Worm (Caenorhabditis elegans) whole organism, mixed stage, embryonic: ENCODE results near the gene srw-16.

Experiments used
- pha-4 ChIP-seq: fragments of 150-350 bp; optimal IDR thresholded peaks from 2 replicates; lab custom pipeline; 2018; ENCODE audit warnings: missing biosample characterization, missing genetic modification reagents, missing genetic modification characterization
- sem-2 ChIP-seq: fragments of 200-800 bp; sonication (Bioruptor generic); optimal IDR thresholded peaks from 2 replicates; lab custom pipeline; 2018; ENCODE audit warnings: mild to moderate bottlenecking, missing genetic modification characterization, missing compliant biosample characterization

DNA sequence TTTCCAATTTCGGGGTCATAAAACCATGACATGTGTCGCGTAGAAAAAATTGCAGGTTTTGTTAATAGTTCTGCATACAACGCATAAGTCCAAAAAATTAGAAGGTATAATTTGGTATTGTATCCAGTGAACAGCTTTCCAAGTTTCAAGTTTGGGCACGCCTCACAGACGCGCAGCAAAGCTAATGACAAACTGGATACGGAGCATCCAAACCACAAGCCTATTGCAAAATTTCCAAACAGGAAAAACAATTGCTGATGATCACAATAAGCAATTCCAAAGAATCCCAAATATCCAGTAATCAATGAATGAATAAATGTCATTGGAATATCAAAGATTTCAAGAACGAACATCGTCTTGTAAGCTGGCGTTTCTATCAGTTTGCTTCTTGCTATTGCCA, 38.9 kb upstream of the srw-16 start:
- no peak for TF ChIP-seq sem-2 (GFP tag; lab: Kevin White, UChicago)
- no peak for TF ChIP-seq pha-4 (tag; lab: Kevin White, UChicago)
